Fruit fly (Drosophila melanogaster): Measurements from ENCODE around the gene CG13051.

CG13051 gene

dm6 chr3L:16217203-16217602 lies 47.7 kb downstream of the CG13051 start, which contains the start of gene CG13073:
Gene CG13073, minus strand, starts transcription at chr3L:16217303.
- TF ChIP-seq NFAT (GFP tag; IDR thresholded peaks at IDR 0.05) (no peak), al (GFP tag; IDR thresholded peaks at IDR 0.05) (no peak), Hsf (GFP tag; optimal IDR thresholded peaks at IDR 0.05) (no peak), p53 (GFP tag; optimal IDR thresholded peaks at IDR 0.05) (no peak), CG8359 (GFP tag; optimal IDR thresholded peaks at IDR 0.05; ENCODE audit: borderline replicate concordance) (no peak), CG14050 (GFP tag; IDR thresholded peaks at IDR 0.05) (no peak), ap (GFP tag; IDR thresholded peaks at IDR 0.05) (no peak), Doc3 (GFP tag; IDR thresholded peaks at IDR 0.05; ENCODE audit: partially characterized antibody) (0 out of 3 replicates have a peak, but pooled peaks have one; percentile 37), CG11560 (tag; IDR thresholded peaks at IDR 0.05) (no peak), Awh (GFP tag; IDR thresholded peaks at IDR 0.05) (no peak), CG4707 (GFP tag; optimal IDR thresholded peaks at IDR 0.05) (no peak), Dll (GFP tag; IDR thresholded peaks at IDR 0.05; ENCODE audit: partially characterized antibody) (0 out of 4 replicates have a peak, but pooled peaks have one; percentile 39), Abd-B (GFP tag; optimal IDR thresholded peaks at IDR 0.05) (no peak)

dm6 chr3L:16215816-16216215 lies 49.1 kb downstream of the CG13051 start:
- TF ChIP-seq lbe (GFP tag; optimal IDR thresholded peaks at IDR 0.05) = peak; percentile 37
- no peak for TF ChIP-seq Asciz (GFP tag; optimal IDR thresholded peaks at IDR 0.05)

- TF ChIP-seq p53 (GFP tag; optimal IDR thresholded peaks at IDR 0.05) (no peak), sr (GFP tag; IDR thresholded peaks at IDR 0.05) (no peak), CG13624 (GFP tag; optimal IDR thresholded peaks at IDR 0.05) (no peak), knrl (GFP tag; IDR thresholded peaks at IDR 0.05; ENCODE audit: partially characterized antibody) (no peak), Nf-YB (GFP tag; optimal IDR thresholded peaks at IDR 0.05) (no peak), dmrt11E (tag; optimal IDR thresholded peaks at IDR 0.05) (no peak), CG17829 (tag; optimal IDR thresholded peaks at IDR 0.05) (no peak), ato (GFP tag; IDR thresholded peaks at IDR 0.05; ENCODE audit: partially characterized antibody) (no peak), klu (GFP tag; IDR thresholded peaks at IDR 0.05) (no peak), insv (GFP tag; optimal IDR thresholded peaks at IDR 0.05) (no peak), CG34376 (GFP tag; optimal IDR thresholded peaks at IDR 0.05) (no peak), al (GFP tag; IDR thresholded peaks at IDR 0.05) (no peak), CG16815 (GFP tag; optimal IDR thresholded peaks at IDR 0.05) (no peak), CG8388 (GFP tag; optimal IDR thresholded peaks at IDR 0.05) (no peak), CG34422 (GFP tag; IDR thresholded peaks at IDR 0.05) (no peak), Bteb2 (GFP tag; optimal IDR thresholded peaks at IDR 0.05) (no peak), CG4404 (GFP tag; IDR thresholded peaks at IDR 0.05) (no peak), CG4360 (GFP tag; IDR thresholded peaks at IDR 0.05) (no peak), CHES-1-like (GFP tag; optimal IDR thresholded peaks at IDR 0.05) (no peak), ac (GFP tag; optimal IDR thresholded peaks at IDR 0.05) (no peak)
Observed at dm6 chr3L:16215411-16215810, 49.5 kb downstream of the CG13051 start.

All from whole organism, embryonic.